Fruit fly (Drosophila melanogaster) ovary, adult (tissue): ENCODE measurements around the gene slmb.
A peak's percentile ranks its signal among the peaks of the same experiment; 100 is the strongest.

Experiments
- CG17801 ChIP-seq: fragments of 200-800 bp; optimal IDR thresholded peaks from 2 replicates; lab custom pipeline; 2019; ENCODE audit warnings: missing biosample characterization, mild to moderate bottlenecking, missing genetic modification characterization, moderate library complexity; ENCODE audit not compliant: partially characterized antibody

Gene slmb

DNA sequence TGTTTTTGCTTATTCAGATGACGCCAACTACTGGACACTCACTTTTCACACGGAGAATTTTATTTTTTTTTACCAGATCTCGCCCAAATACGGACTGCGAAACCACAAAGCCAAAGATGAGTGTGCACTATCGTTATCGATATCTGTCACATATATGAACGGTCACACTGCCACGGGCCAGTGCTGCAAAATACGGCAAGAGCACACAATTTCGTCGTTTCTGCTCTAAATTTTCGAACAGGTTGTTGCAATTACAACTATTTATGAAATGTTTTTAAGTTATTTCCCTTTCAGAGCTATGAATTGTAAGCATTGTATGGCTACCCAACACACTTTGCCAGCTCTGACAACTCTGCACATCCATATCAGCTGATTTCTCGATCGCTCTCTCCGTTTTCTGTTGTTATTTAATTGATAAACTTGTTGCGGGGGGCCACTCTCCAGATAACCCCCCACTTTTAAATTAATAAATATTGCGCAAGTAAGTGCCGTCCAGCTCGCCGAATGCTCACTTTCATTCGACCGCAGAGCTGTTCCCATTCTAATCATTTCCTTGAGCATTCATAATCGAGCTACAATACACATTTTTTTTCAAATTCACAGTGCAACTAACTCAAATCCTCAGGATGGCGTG is at the start of gene slmb, which contains the start of gene CG5793:
Gene slmb, minus strand, starts transcription at position 134 of the 634 bp plus-strand sequence.
Gene CG5793, plus strand, starts transcription at position 222 of the 634 bp plus-strand sequence.
- peak; percentile 60 for TF ChIP-seq CG17801

DNA sequence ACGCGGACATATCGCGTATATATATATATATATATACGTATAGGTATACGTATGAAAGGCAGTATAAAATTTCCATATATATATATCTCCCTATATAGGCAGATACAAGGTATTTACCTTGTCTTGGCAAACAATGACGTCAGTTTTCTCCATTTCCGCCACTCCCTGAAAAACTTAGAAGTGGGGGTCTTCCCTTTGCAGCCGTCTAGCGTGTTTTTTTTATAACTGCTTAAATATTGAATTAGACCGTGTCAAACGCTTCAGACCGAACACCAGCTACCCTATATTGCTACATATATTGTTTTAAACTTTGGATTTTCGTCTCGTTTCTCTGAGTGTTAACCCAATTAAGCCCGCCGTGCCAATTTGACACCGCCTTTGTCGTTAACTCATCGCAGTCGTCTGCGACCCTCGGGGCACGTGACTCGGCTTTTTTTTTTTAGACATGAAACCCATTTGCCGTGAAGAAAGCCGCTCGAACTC is 49.4 kb upstream of the slmb start:
- no peak for TF ChIP-seq CG17801

- TF ChIP-seq CG17801 = peak; percentile 52
Measured at dm6 chr3R:21169525-21170149, 42.4 kb upstream of the slmb start.

- no peak for TF ChIP-seq CG17801
Measured at dm6 chr3R:21168105-21168504, 40.8 kb upstream of the slmb start, which contains the start of gene Snmp1. Gene Snmp1, minus strand, starts transcription at chr3R:21168205.

DNA sequence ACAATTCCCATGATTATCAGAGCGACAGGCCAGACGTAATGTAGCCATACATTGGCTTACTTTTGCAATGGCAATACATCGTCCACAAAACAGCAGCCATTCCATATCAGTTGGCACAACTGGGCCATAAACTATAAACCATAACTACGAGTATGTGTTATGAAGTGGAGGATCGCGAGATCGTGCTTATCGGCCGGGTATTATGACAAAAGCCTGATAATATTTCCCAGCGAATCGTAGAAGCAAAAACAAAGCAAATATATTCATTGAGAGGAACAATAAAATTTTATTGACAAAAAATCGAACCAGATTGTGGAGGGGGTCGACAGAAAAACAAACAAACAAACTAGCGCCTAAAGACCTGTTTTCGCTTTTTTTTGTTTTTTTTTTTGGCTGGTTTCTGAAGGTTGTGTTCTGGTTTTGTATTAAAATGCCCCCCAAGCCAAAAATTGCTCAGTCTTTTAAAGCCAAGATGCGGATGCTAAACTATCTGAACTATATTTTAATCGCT is 36.1 kb upstream of the slmb start, which contains the start of gene CG5810:
Gene CG5810, plus strand, starts transcription at position 461 of the 511 bp plus-strand sequence.
- TF ChIP-seq CG17801 = no peak

- TF ChIP-seq CG17801 = no peak
Measured at dm6 chr3R:21161620-21162029, 34.3 kb upstream of the slmb start.

- TF ChIP-seq CG17801 = no peak
Measured at dm6 chr3R:21161042-21161532, 33.8 kb upstream of the slmb start, which contains the start of gene cDIP. Gene cDIP, minus strand, starts transcription at chr3R:21161092.

DNA sequence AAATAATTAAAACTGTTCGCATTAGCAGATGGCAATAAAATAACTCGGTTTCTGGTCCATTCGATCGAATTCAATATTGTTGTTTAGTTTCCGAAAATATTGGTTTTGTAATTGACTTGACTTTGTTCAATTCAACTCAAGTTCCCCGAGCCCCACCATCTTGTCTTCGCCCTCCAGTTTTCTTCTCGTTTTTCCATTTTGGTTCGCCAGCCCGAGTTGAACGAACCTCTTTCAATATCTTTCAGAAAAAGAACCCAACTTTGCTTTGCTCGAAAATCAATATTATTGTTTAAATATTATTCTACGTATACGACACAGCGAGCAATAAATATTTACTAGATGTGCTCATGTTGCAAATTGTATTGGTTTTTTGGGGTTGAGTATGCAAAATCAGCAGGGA is 31.4 kb upstream of the slmb start:
- no peak for TF ChIP-seq CG17801

DNA sequence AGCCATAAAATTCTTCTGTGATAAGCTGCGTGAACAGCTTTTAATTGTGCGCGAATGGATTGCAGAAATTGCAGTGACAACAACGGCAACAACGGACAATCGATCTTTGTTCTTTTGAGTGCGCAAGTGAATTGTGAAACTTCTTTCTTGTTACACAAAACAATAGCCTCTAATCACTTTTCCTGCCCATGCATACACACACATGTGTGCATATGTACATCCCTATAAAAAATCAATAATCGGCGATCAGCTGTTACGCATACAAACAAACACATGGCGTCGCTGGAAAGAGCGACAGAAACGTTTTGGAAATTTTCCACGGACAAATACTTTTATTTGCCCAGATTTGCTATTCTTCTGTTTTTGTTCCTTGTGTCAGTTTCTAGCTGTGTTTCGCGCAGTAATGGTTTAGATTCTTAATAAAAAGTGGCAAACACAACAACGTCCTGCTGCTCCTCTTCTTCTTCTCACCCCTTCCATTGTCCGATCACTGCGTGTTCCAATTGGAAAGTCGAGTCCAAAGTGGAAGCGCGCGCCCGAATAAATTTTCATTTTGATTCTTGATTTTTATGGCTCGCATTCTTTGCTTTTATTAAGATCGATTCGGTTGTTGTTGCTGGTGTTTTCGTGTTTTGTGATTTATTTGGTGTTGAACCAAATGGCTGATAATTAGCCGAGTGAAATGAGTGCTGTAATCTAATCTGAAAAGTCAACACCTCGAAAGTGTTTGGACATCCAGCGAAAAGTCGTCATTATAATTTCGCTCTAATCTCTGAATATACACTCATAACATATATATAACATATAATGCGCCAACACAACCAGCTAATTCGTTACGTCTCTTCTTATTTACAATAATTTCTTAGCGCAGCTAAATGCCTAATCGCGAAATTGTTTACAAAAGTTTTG is 29.5 kb upstream of the slmb start:
- peak; percentile 64 for TF ChIP-seq CG17801

dm6 chr3R:21155931-21156488 is 28.7 kb upstream of the slmb start:
- TF ChIP-seq CG17801 = no peak

- TF ChIP-seq CG17801 = no peak
Measured at dm6 chr3R:21154130-21154529, 26.8 kb upstream of the slmb start.

DNA sequence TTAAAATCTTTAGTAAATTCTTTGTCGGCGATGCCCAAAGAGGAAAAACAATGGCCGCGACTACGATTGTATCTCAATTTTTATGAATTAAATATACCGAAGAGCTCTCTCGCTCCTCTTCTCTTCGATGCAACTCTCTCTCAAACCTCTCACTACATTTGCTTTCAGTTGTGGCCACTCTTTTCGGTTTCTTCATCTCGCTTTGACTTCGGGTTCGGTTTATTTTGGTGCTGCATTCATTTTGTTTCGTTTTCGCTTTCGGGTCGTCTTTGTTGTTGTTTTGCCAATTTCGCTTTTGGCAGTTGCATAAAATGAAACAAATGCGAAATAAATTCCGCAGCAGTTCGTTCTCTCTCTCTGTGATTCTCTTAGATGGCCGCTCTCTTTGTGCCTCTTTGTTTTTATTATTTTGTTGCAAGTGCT is 25.6 kb upstream of the slmb start:
- peak; percentile 99 for TF ChIP-seq CG17801

dm6 chr3R:21151090-21151870 is 24.0 kb upstream of the slmb start:
- peak; percentile 43 for TF ChIP-seq CG17801

- TF ChIP-seq CG17801 = no peak
Measured at dm6 chr3R:21150090-21150489, 22.8 kb upstream of the slmb start.

DNA sequence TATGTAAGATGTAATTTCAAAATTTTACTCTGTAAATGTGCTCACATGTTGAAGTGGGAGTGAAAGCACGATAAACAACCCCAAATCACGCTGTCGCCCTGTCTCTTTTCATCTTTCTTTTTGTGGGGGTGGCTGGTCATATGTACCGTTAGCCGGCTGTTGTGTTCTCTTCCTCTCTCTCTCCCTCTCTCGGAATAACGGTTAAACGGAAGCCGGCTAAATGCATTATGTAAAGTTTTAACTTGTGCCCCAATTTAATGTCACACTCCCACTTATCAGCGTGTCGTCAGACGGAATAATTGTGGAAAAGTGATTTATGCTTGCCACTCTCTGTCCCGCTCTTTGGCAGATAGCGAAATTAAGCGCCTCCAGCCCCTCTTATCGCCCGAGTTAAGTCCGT is 14.1 kb upstream of the slmb start:
- TF ChIP-seq CG17801 = no peak
